Fruit fly (Drosophila melanogaster) Kc167 (cell line): ENCODE measurements around the gene zuc.

Experiments used
- Myc ChIP-seq: fragments of >200 bp; optimal IDR thresholded peaks from 2 replicates; lab custom pipeline; 2017; ENCODE audit warnings: missing external identifiers
- h ChIP-seq: fragments of >200 bp; optimal IDR thresholded peaks from 3 replicates; lab custom pipeline; 2018; ENCODE audit warnings: missing external identifiers
- ttk ChIP-seq: sonication (Bioruptor generic); optimal IDR thresholded peaks from 2 replicates; lab custom pipeline; 2017; ENCODE audit warnings: missing external identifiers

dm6 chr2L:12038177-12038581 is 48.5 kb upstream of the zuc start, which contains the start of gene Tom70:
- TF ChIP-seq Myc (lab: Kevin White, UChicago), result no peak
- TF ChIP-seq ttk, result no peak
- no peak for TF ChIP-seq h (lab: Kevin White, UChicago)
